Fruit fly (Drosophila melanogaster) whole organism, embryonic: Measurements from ENCODE around the gene Dred.

ENCODE experiments used
- Atf6 ChIP-seq: fragments of 200-800 bp; sonication (Bioruptor generic); IDR thresholded peaks from 2 replicates; pipeline ENCODE4 v1.3.6; 2022; ENCODE audit warnings: missing biosample characterization, missing genetic modification characterization
- B-H1 ChIP-seq: fragments of 200-800 bp; sonication (Bioruptor generic); IDR thresholded peaks from 3 replicates; pipeline ENCODE4 v1.3.6; 2022; ENCODE audit warnings: missing biosample characterization, missing genetic modification characterization
- Blimp-1 ChIP-seq: fragments of 200-800 bp; sonication (Bioruptor generic); optimal IDR thresholded peaks from 3 replicates; lab custom pipeline; 2018; ENCODE audit warnings: missing biosample characterization, missing genetic modification characterization, mild to moderate bottlenecking, moderate library complexity, missing genetic modification reagents
- CG11723 ChIP-seq: fragments of 200-800 bp; sonication (Bioruptor generic); optimal IDR thresholded peaks from 2 replicates; lab custom pipeline; 2017; ENCODE audit warnings: missing biosample characterization, mild to moderate bottlenecking, missing genetic modification characterization
- CG12942 ChIP-seq: fragments of 200-800 bp; sonication (Bioruptor generic); optimal IDR thresholded peaks from 3 replicates; lab custom pipeline; 2016; ENCODE audit warnings: missing biosample characterization, missing genetic modification characterization
- CG14050 ChIP-seq: fragments of 200-800 bp; sonication (Bioruptor generic); IDR thresholded peaks from 3 replicates; pipeline ENCODE4 v1.3.6; 2022; ENCODE audit warnings: missing biosample characterization, missing genetic modification characterization
- CG15011 ChIP-seq: fragments of 200-800 bp; sonication (Bioruptor generic); optimal IDR thresholded peaks from 3 replicates; lab custom pipeline; 2018; ENCODE audit warnings: missing biosample characterization, mild to moderate bottlenecking, missing genetic modification characterization
- CG1647 ChIP-seq: fragments of 200-800 bp; sonication (Bioruptor generic); optimal IDR thresholded peaks from 3 replicates; lab custom pipeline; 2016; ENCODE audit warnings: missing biosample characterization, missing genetic modification characterization
- CG16863 ChIP-seq: fragments of 200-800 bp; sonication (Bioruptor generic); optimal IDR thresholded peaks from 3 replicates; lab custom pipeline; 2016; ENCODE audit warnings: missing biosample characterization, missing genetic modification characterization
- CG17385 ChIP-seq: fragments of 200-800 bp; sonication (Bioruptor generic); optimal IDR thresholded peaks from 3 replicates; lab custom pipeline; 2018; ENCODE audit warnings: missing biosample characterization, mild to moderate bottlenecking, missing genetic modification characterization
- CG30020 ChIP-seq: fragments of 200-800 bp; optimal IDR thresholded peaks from 2 replicates; lab custom pipeline; 2019; ENCODE audit warnings: missing biosample characterization, mild to moderate bottlenecking, missing genetic modification characterization, moderate library complexity
- CG3065 ChIP-seq: fragments of 200-800 bp; sonication (Bioruptor generic); optimal IDR thresholded peaks from 2 replicates; lab custom pipeline; 2016; ENCODE audit warnings: missing biosample characterization, missing genetic modification characterization
- CG31388 ChIP-seq: fragments of 200-800 bp; sonication (Bioruptor generic); optimal IDR thresholded peaks from 2 replicates; lab custom pipeline; 2016; ENCODE audit warnings: missing biosample characterization, missing genetic modification characterization
- CG32772 ChIP-seq: fragments of 200-800 bp; sonication (Bioruptor generic); IDR thresholded peaks from 2 replicates; pipeline ENCODE4 v1.3.6; 2022; ENCODE audit warnings: missing biosample characterization, missing genetic modification characterization
- CG3281 ChIP-seq: fragments of 200-800 bp; sonication (Bioruptor generic); optimal IDR thresholded peaks from 3 replicates; lab custom pipeline; 2017; ENCODE audit warnings: missing biosample characterization, mild to moderate bottlenecking, missing genetic modification characterization
- CG3407 ChIP-seq: fragments of 200-800 bp; sonication (Bioruptor generic); optimal IDR thresholded peaks from 2 replicates; lab custom pipeline; 2018; ENCODE audit warnings: missing biosample characterization, mild to moderate bottlenecking, missing genetic modification characterization
- CG4282 ChIP-seq: fragments of 200-800 bp; sonication (Bioruptor generic); optimal IDR thresholded peaks from 2 replicates; lab custom pipeline; 2016; ENCODE audit warnings: missing biosample characterization, missing genetic modification characterization
- CG4707 ChIP-seq: fragments of 200-800 bp; sonication (Bioruptor generic); optimal IDR thresholded peaks from 2 replicates; lab custom pipeline; 2018; ENCODE audit warnings: missing biosample characterization, mild to moderate bottlenecking, missing genetic modification characterization, moderate library complexity
- CG8089 ChIP-seq: fragments of 200-800 bp; sonication (Bioruptor generic); optimal IDR thresholded peaks from 3 replicates; lab custom pipeline; 2016; ENCODE audit warnings: missing biosample characterization, missing genetic modification characterization
- CG9609 ChIP-seq: fragments of 200-800 bp; sonication (Bioruptor generic); optimal IDR thresholded peaks from 3 replicates; lab custom pipeline; 2016; ENCODE audit warnings: missing biosample characterization, missing genetic modification characterization
- CG9797 ChIP-seq: fragments of 200-800 bp; sonication (Bioruptor generic); optimal IDR thresholded peaks from 3 replicates; lab custom pipeline; 2018; ENCODE audit warnings: missing biosample characterization, mild to moderate bottlenecking, missing genetic modification characterization
- Dbx ChIP-seq: fragments of 200-800 bp; sonication (Bioruptor generic); IDR thresholded peaks from 3 replicates; pipeline ENCODE4 v1.3.6; 2022; ENCODE audit warnings: missing biosample characterization, missing genetic modification characterization
- Fer2 ChIP-seq: fragments of 200-800 bp; sonication (Bioruptor generic); optimal IDR thresholded peaks from 2 replicates; lab custom pipeline; 2018; ENCODE audit warnings: missing biosample characterization, mild to moderate bottlenecking, missing genetic modification characterization, moderate library complexity
- Hr3 ChIP-seq: fragments of 200-800 bp; sonication (Bioruptor generic); optimal IDR thresholded peaks from 3 replicates; lab custom pipeline; 2016; ENCODE audit warnings: missing biosample characterization, missing genetic modification characterization
- Hsf ChIP-seq: fragments of 200-800 bp; sonication (Bioruptor generic); optimal IDR thresholded peaks from 3 replicates; lab custom pipeline; 2016; ENCODE audit warnings: missing biosample characterization, missing genetic modification characterization
- Lim3 ChIP-seq: fragments of 200-800 bp; sonication (Bioruptor generic); IDR thresholded peaks from 2 replicates; pipeline ENCODE4 v1.3.6; 2022; ENCODE audit warnings: missing biosample characterization, missing genetic modification characterization
- Nf-YB ChIP-seq: fragments of 200-800 bp; sonication (Bioruptor generic); optimal IDR thresholded peaks from 3 replicates; lab custom pipeline; 2019; ENCODE audit warnings: missing biosample characterization, mild to moderate bottlenecking, missing genetic modification characterization, moderate library complexity
- Optix ChIP-seq: fragments of 200-800 bp; sonication (Bioruptor generic); IDR thresholded peaks from 3 replicates; pipeline ENCODE4 v1.3.6; 2022; ENCODE audit warnings: missing biosample characterization, missing genetic modification characterization
- Sox102F ChIP-seq: fragments of 200-800 bp; sonication (Bioruptor generic); optimal IDR thresholded peaks from 2 replicates; lab custom pipeline; 2018; ENCODE audit warnings: missing biosample characterization, mild to moderate bottlenecking, missing genetic modification characterization, moderate library complexity
- Ssrp ChIP-seq: fragments of 200-800 bp; sonication (Bioruptor generic); optimal IDR thresholded peaks from 2 replicates; lab custom pipeline; 2018; ENCODE audit warnings: missing biosample characterization, mild to moderate bottlenecking, missing genetic modification characterization, moderate library complexity
- bowl ChIP-seq: fragments of 200-800 bp; sonication (Bioruptor generic); IDR thresholded peaks from 2 replicates; pipeline ENCODE4 v1.3.6; 2022; ENCODE audit warnings: missing biosample characterization, missing genetic modification characterization
- cg ChIP-seq: fragments of 200-800 bp; sonication (Bioruptor generic); optimal IDR thresholded peaks from 3 replicates; lab custom pipeline; 2019; ENCODE audit warnings: missing biosample characterization, mild to moderate bottlenecking, missing genetic modification characterization, moderate library complexity
- chm ChIP-seq: fragments of 200-800 bp; sonication (Bioruptor generic); IDR thresholded peaks from 2 replicates; pipeline ENCODE4 v1.3.6; 2022; ENCODE audit warnings: missing biosample characterization, missing genetic modification characterization
- danr ChIP-seq: fragments of 200-800 bp; sonication (Bioruptor generic); IDR thresholded peaks from 2 replicates; pipeline ENCODE4 v1.3.6; 2022; ENCODE audit warnings: missing biosample characterization, missing genetic modification characterization
- dati ChIP-seq: fragments of 200-800 bp; sonication (Bioruptor generic); IDR thresholded peaks from 2 replicates; pipeline ENCODE4 v1.3.6; 2022; ENCODE audit warnings: missing biosample characterization, missing genetic modification characterization
- dpn ChIP-seq, 2 experiments: fragments of 200-800 bp; sonication (Bioruptor generic); optimal IDR thresholded peaks; 3 replicates each; lab custom pipeline; 2016; ENCODE audit warnings: missing biosample characterization in 2 of 2, missing genetic modification characterization in 2 of 2
- dysf ChIP-seq: fragments of 200-800 bp; sonication (Bioruptor generic); IDR thresholded peaks from 3 replicates; pipeline ENCODE4 v1.3.6; 2022; ENCODE audit warnings: missing biosample characterization, missing genetic modification characterization
- esg ChIP-seq: fragments of 200-800 bp; sonication (Bioruptor generic); conservative IDR thresholded peaks from 2 replicates; pipeline ENCODE4 v1.3.6; 2022; ENCODE audit warnings: missing biosample characterization, missing genetic modification characterization
- fd64A ChIP-seq: fragments of 200-800 bp; sonication (Bioruptor generic); optimal IDR thresholded peaks from 3 replicates; lab custom pipeline; 2018; ENCODE audit warnings: missing biosample characterization, mild to moderate bottlenecking, missing genetic modification characterization
- gsb ChIP-seq: fragments of 200-800 bp; sonication (Bioruptor generic); IDR thresholded peaks from 2 replicates; pipeline ENCODE4 v1.3.6; 2022; ENCODE audit warnings: missing biosample characterization, missing genetic modification characterization
- gsb-n ChIP-seq: fragments of 200-800 bp; sonication (Bioruptor generic); optimal IDR thresholded peaks from 3 replicates; lab custom pipeline; 2018; ENCODE audit warnings: missing biosample characterization, mild to moderate bottlenecking, missing genetic modification characterization
- insv ChIP-seq, 2 experiments: fragments of 200-800 bp; sonication (Bioruptor generic); optimal IDR thresholded peaks; 3 replicates each; lab custom pipeline; 2016 to 2018; ENCODE audit warnings: missing biosample characterization in 2 of 2, missing genetic modification characterization in 2 of 2
- maf-S ChIP-seq: fragments of 200-800 bp; sonication (Bioruptor generic); optimal IDR thresholded peaks from 2 replicates; lab custom pipeline; 2016; ENCODE audit warnings: missing biosample characterization, missing genetic modification characterization
- pita ChIP-seq: fragments of 200-800 bp; sonication (Bioruptor generic); optimal IDR thresholded peaks from 2 replicates; lab custom pipeline; 2017; ENCODE audit warnings: missing biosample characterization, mild to moderate bottlenecking, missing genetic modification characterization
- slp2 ChIP-seq: fragments of 200-800 bp; sonication (Bioruptor generic); optimal IDR thresholded peaks from 2 replicates; lab custom pipeline; 2016; ENCODE audit warnings: missing biosample characterization, missing genetic modification characterization
- sob ChIP-seq: fragments of 200-800 bp; sonication (Bioruptor generic); IDR thresholded peaks from 2 replicates; pipeline ENCODE4 v1.3.6; 2022; ENCODE audit warnings: missing biosample characterization, missing genetic modification characterization
- stc ChIP-seq: fragments of 200-800 bp; sonication (Bioruptor generic); IDR thresholded peaks from 2 replicates; pipeline ENCODE4 v1.3.6; 2022; ENCODE audit warnings: missing biosample characterization, missing genetic modification characterization
- tin ChIP-seq: fragments of 200-800 bp; sonication (Bioruptor generic); optimal IDR thresholded peaks from 3 replicates; lab custom pipeline; 2016; ENCODE audit warnings: missing biosample characterization, missing genetic modification characterization
- tll ChIP-seq, 2 experiments: fragments of 200-800 bp in 1 of 2; fragments of >200 bp in 1 of 2; sonication (Bioruptor generic) in 1 of 2; optimal IDR thresholded peaks; 2 replicates each; lab custom pipeline; 2017 to 2019; ENCODE audit warnings: missing biosample characterization in 2 of 2, missing genetic modification characterization in 2 of 2, mild to moderate bottlenecking in 1 of 2, moderate library complexity in 1 of 2
- twi ChIP-seq: fragments of 200-800 bp; optimal IDR thresholded peaks from 2 replicates; lab custom pipeline; 2019; ENCODE audit warnings: missing biosample characterization, mild to moderate bottlenecking, missing genetic modification characterization, moderate library complexity
- zfh2 ChIP-seq: fragments of 200-800 bp; sonication (Bioruptor generic); optimal IDR thresholded peaks from 2 replicates; lab custom pipeline; 2016; ENCODE audit warnings: missing biosample characterization, missing genetic modification characterization

Dred gene

dm6 chr3L:19560695-19561246, 16.8 kb upstream of the Dred start (continued):
- TF ChIP-seq Hr3 (GFP tag; lab: Kevin White, UChicago) (peak; percentile 93), dati (GFP tag; lab: Robert Waterston, UW) (peak; percentile 91), Hsf (GFP tag; lab: Kevin White, UChicago) (peak; percentile 96), gsb (GFP tag; lab: Robert Waterston, UW) (peak; percentile 88), pita (GFP tag; lab: Kevin White, UChicago) (no peak), Optix (GFP tag; lab: Robert Waterston, UW) (peak; percentile 94), CG30020 (tag; lab: Kevin White, UChicago) (peak; percentile 81), chm (GFP tag; lab: Robert Waterston, UW) (peak; percentile 97), dpn (GFP tag; optimal IDR thresholded peaks at IDR 0.05; lab: Kevin White, UChicago) (peak; percentile 93 to 96), slp2 (GFP tag; lab: Kevin White, UChicago) (peak; percentile 90), CG3065 (GFP tag; lab: Kevin White, UChicago) (peak; percentile 88), CG4707 (GFP tag; lab: Kevin White, UChicago) (peak; percentile 90), Dbx (GFP tag; lab: Robert Waterston, UW) (peak; percentile 95), CG3281 (GFP tag; lab: Kevin White, UChicago) (peak; percentile 93), tll (GFP tag; optimal IDR thresholded peaks at IDR 0.05; lab: Kevin White, UChicago) (peak in 1 of 2 experiments; percentile 92), Blimp-1 (GFP tag; lab: Kevin White, UChicago) (peak; percentile 93), CG17385 (GFP tag; lab: Kevin White, UChicago) (peak; percentile 93), CG32772 (GFP tag; lab: Robert Waterston, UW) (peak; percentile 94), fd64A (peak; percentile 92), CG11723 (GFP tag; lab: Kevin White, UChicago) (peak; percentile 93), maf-S (GFP tag; lab: Kevin White, UChicago) (peak; percentile 91), dysf (GFP tag; lab: Robert Waterston, UW) (peak; percentile 96), CG9797 (GFP tag; lab: Kevin White, UChicago) (peak; percentile 43), tin (GFP tag; lab: Kevin White, UChicago) (peak; percentile 97), insv (GFP tag; optimal IDR thresholded peaks at IDR 0.05; lab: Kevin White, UChicago) (peak in 1 of 2 experiments; percentile 76), esg (peak; percentile 93), twi (peak; percentile 92), CG12942 (GFP tag; lab: Kevin White, UChicago) (peak; percentile 91), zfh2 (GFP tag; lab: Kevin White, UChicago) (peak; percentile 90), B-H1 (GFP tag; lab: Robert Waterston, UW) (peak; percentile 93), Lim3 (peak; percentile 83; the same call in 1 of the 2 replicates), stc (GFP tag; lab: Robert Waterston, UW) (peak; percentile 90), CG14050 (GFP tag; lab: Robert Waterston, UW) (peak; percentile 92), bowl (peak; percentile 85), gsb-n (tag; lab: Kevin White, UChicago) (peak; percentile 97), Sox102F (GFP tag; lab: Kevin White, UChicago) (peak; percentile 96), Ssrp (tag; lab: Kevin White, UChicago) (peak; percentile 94), CG1647 (GFP tag; lab: Kevin White, UChicago) (peak; percentile 91), CG31388 (GFP tag; lab: Kevin White, UChicago) (peak; percentile 90), CG15011 (peak; percentile 90), CG16863 (GFP tag; lab: Kevin White, UChicago) (peak; percentile 86), sob (peak; percentile 96), CG8089 (GFP tag; lab: Kevin White, UChicago) (peak; percentile 90), cg (no peak), CG3407 (GFP tag; lab: Kevin White, UChicago) (peak; percentile 89), Fer2 (tag; lab: Kevin White, UChicago) (peak; percentile 91), danr (GFP tag; lab: Robert Waterston, UW) (peak; percentile 94), Atf6 (peak; percentile 95), Nf-YB (GFP tag; lab: Kevin White, UChicago) (peak; percentile 83), CG9609 (GFP tag; lab: Kevin White, UChicago) (peak; percentile 87), CG4282 (GFP tag; lab: Kevin White, UChicago) (peak; percentile 80)
